Worm (Caenorhabditis elegans) whole organism, L4 larva: ENCODE data around the gene lgc-31.

ENCODE experiments used
- F10B5.3 ChIP-seq: sonication (generic microtip); optimal IDR thresholded peaks from 2 replicates; lab custom pipeline; 2016; ENCODE audit warnings: mild to moderate bottlenecking, missing genetic modification characterization, missing compliant biosample characterization
- T26A8.4 ChIP-seq: fragments of 200-800 bp; sonication (Bioruptor generic); IDR thresholded peaks from 2 replicates; pipeline ENCODE4 v1.3.6; 2022; ENCODE audit warnings: missing genetic modification characterization, missing compliant biosample characterization
- Y5F2A.4 ChIP-seq: fragments of 200-800 bp; sonication (Bioruptor generic); optimal IDR thresholded peaks from 2 replicates; lab custom pipeline; 2018; ENCODE audit warnings: mild to moderate bottlenecking, missing genetic modification characterization, missing compliant biosample characterization
- ZK546.5 ChIP-seq, 2 experiments: sonication (generic microtip); optimal IDR thresholded peaks; 2 replicates each; lab custom pipeline; 2017; ENCODE audit warnings: missing biosample characterization in 2 of 2, missing genetic modification characterization in 2 of 2
- ceh-20 ChIP-seq: fragments of 200-800 bp; sonication (Bioruptor generic); IDR thresholded peaks from 2 replicates; pipeline ENCODE4 v1.3.6; 2022; ENCODE audit warnings: missing genetic modification reagents, missing genetic modification characterization, missing compliant biosample characterization
- ceh-28 ChIP-seq: fragments of 150-350 bp; optimal IDR thresholded peaks from 2 replicates; lab custom pipeline; 2014; ENCODE audit warnings: missing biosample characterization, missing genetic modification reagents, missing genetic modification characterization
- ceh-32 ChIP-seq: sonication (generic microtip); optimal IDR thresholded peaks from 2 replicates; lab custom pipeline; 2016; ENCODE audit warnings: mild to moderate bottlenecking, missing genetic modification characterization, missing compliant biosample characterization; ENCODE audit not compliant: poor library complexity
- ceh-44 ChIP-seq: fragments of 200-800 bp; sonication (Bioruptor generic); IDR thresholded peaks from 2 replicates; pipeline ENCODE4 v1.3.6; 2022; ENCODE audit warnings: missing genetic modification reagents, missing genetic modification characterization, missing compliant biosample characterization
- cey-2 ChIP-seq: sonication (generic microtip); optimal IDR thresholded peaks from 3 replicates; lab custom pipeline; 2017; ENCODE audit warnings: missing genetic modification characterization, mild to moderate bottlenecking, missing compliant biosample characterization, antibody characterized with exemption, borderline replicate concordance; ENCODE audit not compliant: insufficient read depth
- dmd-8 ChIP-seq: fragments of 200-800 bp; sonication (Bioruptor generic); IDR thresholded peaks from 2 replicates; pipeline ENCODE4 v1.3.6; 2022; ENCODE audit warnings: missing genetic modification characterization, missing compliant biosample characterization
- duxl-1 ChIP-seq: sonication (generic microtip); optimal IDR thresholded peaks from 2 replicates; lab custom pipeline; 2016; ENCODE audit warnings: mild to moderate bottlenecking, missing genetic modification characterization, moderate library complexity, missing compliant biosample characterization; ENCODE audit not compliant: poor library complexity
- dve-1 ChIP-seq: sonication (generic microtip); optimal IDR thresholded peaks from 2 replicates; lab custom pipeline; 2017; ENCODE audit warnings: antibody characterized with exemption, mild to moderate bottlenecking, missing genetic modification characterization, missing compliant biosample characterization; ENCODE audit not compliant: insufficient read depth
- egl-27 ChIP-seq: sonication (generic microtip); optimal IDR thresholded peaks from 3 replicates; lab custom pipeline; 2017; ENCODE audit warnings: missing biosample characterization, missing genetic modification reagents, missing genetic modification characterization
- egl-43 ChIP-seq: fragments of 200-800 bp; sonication (Bioruptor generic); IDR thresholded peaks from 2 replicates; pipeline ENCODE4 v1.3.6; 2022; ENCODE audit warnings: missing genetic modification reagents, missing genetic modification characterization, missing compliant biosample characterization
- fkh-10 ChIP-seq: fragments of 150-350 bp; optimal IDR thresholded peaks from 2 replicates; lab custom pipeline; 2014; ENCODE audit warnings: missing biosample characterization, missing genetic modification reagents, missing genetic modification characterization
- fos-1 ChIP-seq: fragments of 150-350 bp; optimal IDR thresholded peaks from 2 replicates; lab custom pipeline; 2014; ENCODE audit warnings: missing biosample characterization, missing genetic modification characterization
- lim-7 ChIP-seq: fragments of 200-800 bp; sonication (Bioruptor generic); IDR thresholded peaks from 2 replicates; pipeline ENCODE4 v1.3.6; 2022; ENCODE audit warnings: missing genetic modification characterization, missing compliant biosample characterization
- lin-29 ChIP-seq: fragments of 200-800 bp; sonication (Bioruptor generic); IDR thresholded peaks from 2 replicates; pipeline ENCODE4 v1.3.6; 2022; ENCODE audit warnings: missing genetic modification reagents, missing genetic modification characterization, missing compliant biosample characterization
- lir-3 ChIP-seq: sonication (generic microtip); optimal IDR thresholded peaks from 2 replicates; lab custom pipeline; 2016; ENCODE audit warnings: mild to moderate bottlenecking, missing genetic modification characterization, missing compliant biosample characterization
- madf-5 ChIP-seq, 2 experiments: fragments of 200-800 bp; sonication (Bioruptor generic); IDR thresholded peaks; 2 replicates each; pipeline ENCODE4 v1.3.6; 2022; ENCODE audit warnings: missing compliant biosample characterization in 2 of 2, missing genetic modification characterization in 2 of 2
- mep-1 ChIP-seq: fragments of 150-350 bp; sonication (generic microtip); optimal IDR thresholded peaks from 3 replicates; lab custom pipeline; 2014; ENCODE audit warnings: missing biosample characterization, missing genetic modification characterization
- mes-2 ChIP-seq: sonication (generic microtip); optimal IDR thresholded peaks from 2 replicates; lab custom pipeline; 2016; ENCODE audit warnings: missing genotype, mild to moderate bottlenecking, missing genetic modification characterization, missing compliant biosample characterization; ENCODE audit not compliant: poor library complexity, severe bottlenecking
- mxl-2 ChIP-seq: fragments of 200-800 bp; sonication (Bioruptor generic); conservative IDR thresholded peaks from 2 replicates; pipeline ENCODE4 v1.3.6; 2022; ENCODE audit warnings: missing genetic modification reagents, missing genetic modification characterization, missing compliant biosample characterization
- mxl-3 ChIP-seq: fragments of 200-800 bp; sonication (Bioruptor generic); optimal IDR thresholded peaks from 2 replicates; lab custom pipeline; 2018; ENCODE audit warnings: mild to moderate bottlenecking, missing genetic modification characterization, missing compliant biosample characterization
- nhr-10 ChIP-seq: fragments of 150-350 bp; optimal IDR thresholded peaks from 2 replicates; lab custom pipeline; 2014; ENCODE audit warnings: missing biosample characterization, missing genetic modification characterization
- nhr-11 ChIP-seq: fragments of 150-350 bp; optimal IDR thresholded peaks from 2 replicates; lab custom pipeline; 2014; ENCODE audit warnings: missing biosample characterization, missing genetic modification characterization
- nhr-6 ChIP-seq: fragments of 150-350 bp; optimal IDR thresholded peaks from 2 replicates; lab custom pipeline; 2014; ENCODE audit warnings: missing biosample characterization, missing genetic modification characterization
- nhr-76 ChIP-seq: fragments of 150-350 bp; optimal IDR thresholded peaks from 2 replicates; lab custom pipeline; 2014; ENCODE audit warnings: missing biosample characterization, missing genetic modification characterization
- nhr-77 ChIP-seq: fragments of 150-350 bp; optimal IDR thresholded peaks from 2 replicates; lab custom pipeline; 2014; ENCODE audit warnings: missing biosample characterization, missing genetic modification characterization
- pha-4 ChIP-seq, 2 experiments: fragments of 150-350 bp in 1 of 2; fragments of 200-800 bp in 1 of 2; sonication (Bioruptor generic) in 1 of 2; IDR thresholded peaks in 1 of 2; optimal IDR thresholded peaks in 1 of 2; 2 replicates each; pipeline versions ENCODE4 v1.3.6 to Lab custom; 2014 to 2022; ENCODE audit warnings: missing genetic modification characterization in 2 of 2, missing genetic modification reagents in 2 of 2, missing biosample characterization in 1 of 2, missing compliant biosample characterization in 1 of 2
- php-3 ChIP-seq: fragments of 200-800 bp; sonication (Bioruptor generic); IDR thresholded peaks from 2 replicates; pipeline ENCODE4 v1.3.6; 2022; ENCODE audit warnings: missing genetic modification reagents, missing genetic modification characterization, missing compliant biosample characterization
- pqm-1 ChIP-seq: sonication (generic microtip); optimal IDR thresholded peaks from 2 replicates; lab custom pipeline; 2017; ENCODE audit warnings: missing biosample characterization, missing genetic modification characterization
- set-16 ChIP-seq: fragments of 200-800 bp; sonication (Bioruptor generic); IDR thresholded peaks from 2 replicates; pipeline ENCODE4 v1.3.6; 2022; ENCODE audit warnings: missing genetic modification reagents, missing genetic modification characterization, missing compliant biosample characterization
- skn-1 ChIP-seq: fragments of 150-350 bp; optimal IDR thresholded peaks from 2 replicates; lab custom pipeline; 2014; ENCODE audit warnings: missing biosample characterization, missing genetic modification characterization
- snpc-4 ChIP-seq: fragments of 150-350 bp; optimal IDR thresholded peaks from 2 replicates; lab custom pipeline; 2014; ENCODE audit warnings: missing biosample characterization, missing genetic modification characterization
- tra-1 ChIP-seq: fragments of 200-800 bp; sonication (Bioruptor generic); IDR thresholded peaks from 2 replicates; pipeline ENCODE4 v1.3.6; 2022; ENCODE audit warnings: missing genetic modification reagents, missing genetic modification characterization, missing compliant biosample characterization
- vab-7 ChIP-seq: fragments of 200-800 bp; sonication (Bioruptor generic); IDR thresholded peaks from 2 replicates; pipeline ENCODE4 v1.3.6; 2022; ENCODE audit warnings: missing genetic modification reagents, missing genetic modification characterization, missing compliant biosample characterization
- zag-1 ChIP-seq: fragments of 150-350 bp; optimal IDR thresholded peaks from 2 replicates; lab custom pipeline; 2014; ENCODE audit warnings: missing biosample characterization, missing genetic modification characterization
- zfp-2 ChIP-seq: sonication (generic microtip); optimal IDR thresholded peaks from 2 replicates; lab custom pipeline; 2016; ENCODE audit warnings: mild to moderate bottlenecking, missing genetic modification characterization, missing compliant biosample characterization
- zip-11 ChIP-seq: fragments of 200-800 bp; sonication (Bioruptor generic); IDR thresholded peaks from 2 replicates; pipeline ENCODE4 v1.3.6; 2022; ENCODE audit warnings: missing genetic modification characterization, missing compliant biosample characterization

The lgc-31 gene

DNA sequence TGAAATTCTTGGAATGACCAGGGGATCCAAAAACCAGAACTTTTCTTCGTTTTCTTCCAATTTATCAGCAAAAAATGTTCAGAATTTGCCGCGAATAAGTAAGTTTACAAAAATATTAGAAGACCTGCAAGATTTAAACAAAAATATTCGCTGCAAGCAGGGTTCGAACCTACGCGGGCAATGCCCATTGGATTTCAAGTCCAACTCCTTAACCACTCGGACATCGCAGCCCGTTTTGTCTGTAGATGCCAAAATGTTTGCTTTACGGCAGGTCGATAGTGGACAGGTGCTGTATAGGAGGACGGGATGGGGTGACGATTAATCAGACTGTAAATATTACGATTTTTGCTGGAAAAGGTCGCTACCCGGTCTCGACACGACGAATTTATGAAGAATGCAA lies 25.9 kb upstream of the lgc-31 start (continued):
- TF ChIP-seq nhr-76 (tag; lab: Kevin White, UChicago), result no peak
- peak; percentile 41 for TF ChIP-seq T26A8.4 (GFP tag; lab: Robert Waterston, UW)
- TF ChIP-seq F10B5.3 (tag; lab: Kevin White, UChicago), result no peak
- TF ChIP-seq zip-11 (GFP tag; lab: Robert Waterston, UW), result no peak
- TF ChIP-seq ceh-32 (tag; lab: Kevin White, UChicago), result no peak
- TF ChIP-seq snpc-4 (tag; lab: Kevin White, UChicago), result no peak
- TF ChIP-seq tra-1 (GFP tag; lab: Robert Waterston, UW), result peak; percentile 56; the same call in 1 of the 2 replicates
- no peak for TF ChIP-seq egl-27 (tag; lab: Kevin White, UChicago)
- TF ChIP-seq ZK546.5 (tag; optimal IDR thresholded peaks at IDR 0.05; lab: Kevin White, UChicago), result no peak
- TF ChIP-seq lin-29, result no peak
- no peak for TF ChIP-seq mes-2 (tag; lab: Kevin White, UChicago)
- TF ChIP-seq fos-1, result no peak
- TF ChIP-seq lir-3, result peak; percentile 23
- no peak for TF ChIP-seq php-3 (GFP tag; lab: Robert Waterston, UW)
- no peak for TF ChIP-seq nhr-6
- TF ChIP-seq zag-1 (tag; lab: Kevin White, UChicago), result no peak
- TF ChIP-seq pha-4 (GFP tag; IDR thresholded peaks at IDR 0.05; lab: Robert Waterston, UW), result peak; percentile 67
- no peak for TF ChIP-seq pha-4 (tag; optimal IDR thresholded peaks at IDR 0.05; lab: Kevin White, UChicago)
- no peak for TF ChIP-seq cey-2
- no peak for TF ChIP-seq set-16
- peak; percentile 77; the same call in 1 of the 2 replicates for TF ChIP-seq ceh-44 (GFP tag; lab: Robert Waterston, UW)
- TF ChIP-seq vab-7, result peak; percentile 85
- no peak for TF ChIP-seq pqm-1
- no peak for TF ChIP-seq ceh-28 (tag; lab: Kevin White, UChicago)
- TF ChIP-seq mxl-2 (GFP tag; lab: Robert Waterston, UW), result no peak
- TF ChIP-seq duxl-1 (tag; lab: Kevin White, UChicago), result peak; percentile 43
- no peak for TF ChIP-seq nhr-10 (tag; lab: Kevin White, UChicago)
- TF ChIP-seq lim-7 (GFP tag; lab: Robert Waterston, UW), result peak; percentile 93
- TF ChIP-seq skn-1 (tag; lab: Kevin White, UChicago), result no peak
- no peak for TF ChIP-seq nhr-11 (tag; lab: Kevin White, UChicago)
- no peak for TF ChIP-seq ceh-20 (GFP tag; lab: Robert Waterston, UW)
- TF ChIP-seq, all 104 proteins: peak for 32

DNA sequence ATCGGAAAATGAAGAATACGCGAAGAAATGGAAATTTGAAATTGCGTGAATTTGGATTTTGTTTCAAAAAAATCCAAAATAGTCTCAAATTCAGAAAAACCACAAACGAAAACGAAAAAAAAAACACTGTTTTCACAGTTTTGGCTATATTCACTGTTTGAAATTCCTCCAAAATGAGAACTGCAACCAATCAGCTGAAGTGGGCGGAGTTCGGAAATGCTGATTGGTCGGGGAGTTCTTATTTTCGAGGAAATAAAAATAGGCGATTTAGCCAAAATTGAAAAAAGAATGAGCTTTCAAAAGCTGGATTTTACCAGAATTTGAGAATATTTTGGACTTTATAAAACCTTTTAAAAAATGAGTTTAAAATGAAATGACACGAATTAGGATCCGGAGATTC lies 23.1 kb upstream of the lgc-31 start, which contains the start of gene glb-14:
TSS of gene glb-14 (minus strand) at position 97 of the 400 bp plus-strand sequence.
- TF ChIP-seq nhr-77 (tag; lab: Kevin White, UChicago) (no peak), Y5F2A.4 (GFP tag; lab: Kevin White, UChicago) (no peak), dve-1 (tag; lab: Kevin White, UChicago) (no peak), mxl-3 (GFP tag; lab: Kevin White, UChicago) (no peak)

DNA sequence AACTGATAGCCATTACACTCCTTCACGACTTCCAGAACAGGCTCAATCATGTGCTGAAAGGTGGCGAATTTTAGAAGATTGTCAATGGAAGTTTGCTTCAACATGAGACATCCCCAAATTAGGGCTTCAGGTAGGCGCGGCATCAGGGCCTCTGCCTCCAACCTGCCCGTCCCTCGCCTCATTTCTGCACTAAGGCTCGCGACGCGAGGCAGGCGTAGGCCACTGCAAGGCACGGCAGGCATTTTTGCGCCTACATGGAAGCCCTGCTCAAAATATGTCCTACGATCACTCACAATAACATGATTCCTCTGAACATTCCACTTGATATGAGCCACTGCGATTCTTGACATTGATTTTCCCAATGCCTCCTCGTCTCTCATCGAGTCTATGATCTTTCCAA lies 21.4 kb upstream of the lgc-31 start:
- TF ChIP-seq set-16 (peak; percentile 59), madf-5 (GFP tag; IDR thresholded peaks at IDR 0.05; lab: Robert Waterston, UW) (no peak), egl-43 (GFP tag; lab: Robert Waterston, UW) (0 out of 2 replicates have a peak, but pooled peaks have one; percentile 18), mep-1 (tag; lab: Kevin White, UChicago) (no peak), F10B5.3 (tag; lab: Kevin White, UChicago) (no peak), dmd-8 (0 out of 2 replicates have a peak, but pooled peaks have one; percentile 31), fkh-10 (GFP tag; lab: Kevin White, UChicago) (no peak), zfp-2 (no peak)
